In the genomic region with DNA sequence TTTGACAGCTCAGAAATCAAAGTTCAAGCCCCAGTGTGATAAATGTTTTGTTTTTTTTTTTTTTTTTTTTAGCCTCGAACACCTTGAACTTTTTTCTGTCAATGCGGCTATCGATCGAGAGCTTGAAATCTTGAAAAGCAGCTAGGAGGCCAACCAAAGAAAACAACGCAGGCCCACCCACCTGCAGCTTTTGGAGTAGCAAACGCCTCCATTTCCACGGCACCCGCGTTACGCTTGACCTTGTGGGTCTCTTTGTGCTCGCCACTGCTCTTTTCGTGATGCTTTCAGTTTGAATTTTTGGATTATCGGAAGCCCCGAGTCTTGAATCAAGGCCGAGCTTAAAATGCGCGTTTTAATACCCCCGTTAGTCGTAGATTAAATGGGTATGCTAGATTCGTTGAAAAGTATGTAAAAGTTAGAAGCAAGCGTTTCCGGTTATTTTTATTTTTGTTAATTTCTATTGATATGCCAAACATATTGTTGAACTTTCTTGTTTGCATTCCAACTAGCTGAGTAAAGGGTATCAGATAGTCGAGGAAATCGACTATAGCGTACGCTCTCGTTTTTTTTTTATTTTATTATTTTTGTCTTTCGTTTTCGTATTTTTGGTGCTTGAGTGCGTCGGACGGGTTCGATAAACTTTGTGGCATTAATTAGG, we compare ENCODE assay signal across 1 fruit fly cellular context.
TF ChIP-seq lines count a peak whose summit lies in the region.

No protein-coding gene starts in this region.

TF ChIP-seq in whole organism, embryonic, 481 proteins besides CTCF, POLR2A, EP300 and RAD21 (continued from another document):
- TF ChIP-seq chinmo (GFP tag; IDR thresholded peaks at IDR 0.05; lab: Robert Waterston, UW; ENCODE audit: partially characterized antibody) (peak; percentile 86; the same call in 2 of the 4 replicates), CG10147 (GFP tag; optimal IDR thresholded peaks at IDR 0.05; lab: Kevin White, UChicago) (no peak), h (optimal IDR thresholded peaks at IDR 0.05; lab: Kevin White, UChicago) (no peak), CG3838 (GFP tag; optimal IDR thresholded peaks at IDR 0.05; lab: Kevin White, UChicago) (no peak), CG11085 (GFP tag; IDR thresholded peaks at IDR 0.05; lab: Robert Waterston, UW) (no peak), CG12942 (GFP tag; optimal IDR thresholded peaks at IDR 0.05; lab: Kevin White, UChicago) (peak; percentile 2), bigmax (GFP tag; optimal IDR thresholded peaks at IDR 0.05; lab: Kevin White, UChicago) (no peak), CG43689 (GFP tag; IDR thresholded peaks at IDR 0.05; lab: Robert Waterston, UW) (peak; percentile 62), repo (GFP tag; optimal IDR thresholded peaks at IDR 0.05; lab: Kevin White, UChicago) (no peak), Chrac-16 (GFP tag; optimal IDR thresholded peaks at IDR 0.05; lab: Kevin White, UChicago) (peak; percentile 62), en (GFP tag; optimal IDR thresholded peaks at IDR 0.05; lab: Kevin White, UChicago) (no peak), CG16779 (GFP tag; IDR thresholded peaks at IDR 0.05; lab: Robert Waterston, UW) (no peak), CG13123 (GFP tag; optimal IDR thresholded peaks at IDR 0.05; lab: Kevin White, UChicago) (peak; percentile 15), btn (GFP tag; optimal IDR thresholded peaks at IDR 0.05; lab: Kevin White, UChicago) (no peak), br (optimal IDR thresholded peaks at IDR 0.05; lab: Kevin White, UChicago) (no peak), CG11695 (GFP tag; IDR thresholded peaks at IDR 0.05; lab: Robert Waterston, UW) (peak; percentile 82), lola (GFP tag; optimal IDR thresholded peaks at IDR 0.05; lab: Kevin White, UChicago) (no peak), danr (GFP tag; IDR thresholded peaks at IDR 0.05; lab: Robert Waterston, UW) (peak; percentile 55; the same call in 1 of the 2 replicates), sim (GFP tag; IDR thresholded peaks at IDR 0.05; lab: Robert Waterston, UW) (0 out of 2 replicates have a peak, but pooled peaks have one; percentile 29), Spps (tag; optimal IDR thresholded peaks at IDR 0.05; lab: Kevin White, UChicago) (no peak), Dfd (GFP tag; optimal IDR thresholded peaks at IDR 0.05; lab: Kevin White, UChicago) (no peak), tin (GFP tag; optimal IDR thresholded peaks at IDR 0.05; lab: Kevin White, UChicago) (peak; percentile 15), Ets97D (GFP tag; optimal IDR thresholded peaks at IDR 0.05; lab: Kevin White, UChicago) (no peak), sc (optimal IDR thresholded peaks at IDR 0.05; lab: Kevin White, UChicago) (no peak), sc (GFP tag; optimal IDR thresholded peaks at IDR 0.05; lab: Kevin White, UChicago) (peak; percentile 51), gt (GFP tag; IDR thresholded peaks at IDR 0.05; lab: Robert Waterston, UW) (0 out of 2 replicates have a peak, but pooled peaks have one; percentile 20), az2 (GFP tag; optimal IDR thresholded peaks at IDR 0.05; lab: Kevin White, UChicago) (peak; percentile 71), run (tag; optimal IDR thresholded peaks at IDR 0.05; lab: Kevin White, UChicago) (peak; percentile 46), onecut (GFP tag; IDR thresholded peaks at IDR 0.05; lab: Robert Waterston, UW) (peak; percentile 54), ewg (GFP tag; optimal IDR thresholded peaks at IDR 0.05; lab: Kevin White, UChicago) (peak; percentile 49), CG10543 (GFP tag; optimal IDR thresholded peaks at IDR 0.05; lab: Kevin White, UChicago) (no peak), Sry-β (GFP tag; optimal IDR thresholded peaks at IDR 0.05; lab: Kevin White, UChicago) (no peak), CG4820 (GFP tag; optimal IDR thresholded peaks at IDR 0.05; lab: Kevin White, UChicago) (peak; percentile 26), mld (GFP tag; IDR thresholded peaks at IDR 0.05; lab: Robert Waterston, UW; ENCODE audit: partially characterized antibody) (no peak)
